Worm (Caenorhabditis elegans): ENCODE data around the gene mdt-29.
"Not testable (repeated sequence)": the region's sequence is repeated elsewhere in the genome, so short reads cannot be mapped to it uniquely, and the experiment has no call there.

Gene mdt-29

DNA sequence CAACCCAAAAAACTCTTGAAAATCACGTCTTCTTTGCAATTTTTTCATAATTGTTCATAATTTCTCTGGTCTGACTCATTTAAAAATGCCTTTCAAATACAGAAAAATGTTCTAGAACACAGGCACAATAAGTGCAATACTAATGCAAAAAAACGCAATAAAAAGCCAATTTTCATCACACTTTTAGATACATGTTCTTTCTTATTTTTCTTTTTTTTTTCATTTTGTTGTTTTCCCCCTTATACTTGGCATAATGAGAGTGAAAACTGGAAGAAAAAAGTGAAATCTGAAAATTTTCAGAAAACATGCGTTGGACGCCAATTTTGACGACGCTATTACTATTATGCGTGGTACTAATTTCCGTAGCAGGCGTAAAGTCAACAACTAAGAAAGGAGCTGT lies 29.1 kb upstream of the mdt-29 start, which contains the start of gene tyr-2:
Gene tyr-2, plus strand, starts transcription at position 301 of the 400 bp plus-strand sequence.
- TF ChIP-seq lsy-12 (tag; optimal IDR thresholded peaks at IDR 0.05): no peak
- no peak for TF ChIP-seq aly-2 (tag; optimal IDR thresholded peaks at IDR 0.05)
- TF ChIP-seq lin-15B (tag; optimal IDR thresholded peaks at IDR 0.05): no peak
- no peak for TF ChIP-seq unc-39 (tag; optimal IDR thresholded peaks at IDR 0.05)
- no peak for TF ChIP-seq unc-62 (GFP tag; optimal IDR thresholded peaks at IDR 0.05)
- no peak for TF ChIP-seq nhr-23 (tag; optimal IDR thresholded peaks at IDR 0.05)
- TF ChIP-seq ceh-82 (tag; optimal IDR thresholded peaks at IDR 0.05): no peak
- no peak for TF ChIP-seq egl-5 (tag; optimal IDR thresholded peaks at IDR 0.05)
- TF ChIP-seq fkh-2 (tag; optimal IDR thresholded peaks at IDR 0.05): no peak
- TF ChIP-seq ztf-4 (tag; optimal IDR thresholded peaks at IDR 0.05): no peak
- no peak for TF ChIP-seq fos-1 (tag; optimal IDR thresholded peaks at IDR 0.05)
- no peak for TF ChIP-seq nhr-25 (tag; optimal IDR thresholded peaks at IDR 0.05)

DNA sequence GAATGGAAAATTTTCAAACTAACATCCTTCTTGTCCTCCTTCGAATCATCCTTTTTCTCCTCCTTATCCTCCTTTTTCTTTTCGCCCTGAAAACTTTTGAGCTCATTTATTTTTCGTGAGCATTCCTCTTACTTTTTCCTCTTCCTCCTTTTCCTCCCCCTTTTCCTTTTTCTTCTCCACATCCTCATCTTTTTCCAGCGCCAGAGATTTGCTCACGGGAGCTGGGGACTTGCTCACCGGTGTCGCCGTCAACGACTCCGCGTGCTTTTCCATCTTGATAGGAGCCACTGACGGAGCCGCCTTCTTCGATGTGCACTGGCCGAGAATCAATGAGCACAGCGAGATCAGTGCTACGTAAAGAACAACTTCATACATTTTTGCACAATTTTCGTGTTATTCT lies 24.7 kb upstream of the mdt-29 start, which contains the start of gene K08E3.2:
Gene K08E3.2, minus strand, starts transcription at position 375 of the 400 bp plus-strand sequence.
- TF ChIP-seq nhr-12 (tag; optimal IDR thresholded peaks at IDR 0.05) (no peak), unc-62 (GFP tag; optimal IDR thresholded peaks at IDR 0.05) (no peak)

DNA sequence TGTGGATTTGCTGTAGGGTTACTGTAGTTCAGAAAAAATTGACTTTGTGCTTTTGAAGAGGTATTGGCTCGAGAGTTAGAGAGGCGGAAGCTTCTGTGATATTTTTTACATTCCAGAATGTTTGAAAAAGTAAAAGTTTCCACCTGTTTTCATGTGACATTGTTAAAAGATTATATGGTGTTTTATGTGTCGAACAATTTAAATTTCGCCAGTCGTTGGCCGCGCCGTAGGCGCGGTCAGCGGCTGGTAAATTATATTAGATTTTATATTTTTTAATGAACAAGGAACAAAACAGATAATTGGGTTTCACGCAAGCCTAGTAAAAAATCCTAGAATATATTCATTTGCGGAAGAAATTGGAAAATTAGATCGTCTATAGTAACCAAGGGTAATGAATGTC lies 21.8 kb upstream of the mdt-29 start, which contains the start of gene mlc-7:
Gene mlc-7, plus strand, starts transcription at position 301 of the 400 bp plus-strand sequence.
- TF ChIP-seq lsy-12, nhr-28, elt-1 (tag; optimal IDR thresholded peaks at IDR 0.05): not testable (repeated sequence)

DNA sequence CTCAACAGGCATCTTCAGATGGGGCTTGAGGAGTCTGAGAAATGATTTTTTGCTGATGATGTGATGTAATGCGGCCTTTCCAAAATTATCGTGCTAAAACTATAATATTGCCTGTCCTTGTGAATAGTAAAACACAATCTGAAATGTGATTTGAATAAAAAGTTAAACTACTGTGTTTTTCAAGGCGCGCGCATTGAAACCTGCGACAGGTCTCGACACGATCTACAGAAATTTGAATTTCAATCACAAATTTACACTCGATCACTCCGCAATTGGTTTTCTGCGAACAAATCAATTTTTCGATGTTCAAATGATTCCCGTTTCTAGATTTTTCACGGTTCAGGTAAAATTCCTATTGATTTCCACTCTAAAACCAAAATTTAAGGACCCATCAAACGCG lies 17.3 kb upstream of the mdt-29 start, which contains the start of gene toca-2:
Gene toca-2, plus strand, starts transcription at position 208 of the 400 bp plus-strand sequence.
- no peak for TF ChIP-seq egl-27 (tag; optimal IDR thresholded peaks at IDR 0.05)
- no peak for TF ChIP-seq nhr-77 (tag; optimal IDR thresholded peaks at IDR 0.05)
- no peak for TF ChIP-seq daf-12 (tag; optimal IDR thresholded peaks at IDR 0.05)
- TF ChIP-seq egl-5 (tag; optimal IDR thresholded peaks at IDR 0.05): no peak
- no peak for TF ChIP-seq nhr-11 (tag; optimal IDR thresholded peaks at IDR 0.05)
- no peak for TF ChIP-seq hmg-11 (tag; optimal IDR thresholded peaks at IDR 0.05)
- no peak for TF ChIP-seq elt-3 (tag; optimal IDR thresholded peaks at IDR 0.05)
- TF ChIP-seq sea-2 (GFP tag; optimal IDR thresholded peaks at IDR 0.05): no peak
- TF ChIP-seq pqm-1 (tag; optimal IDR thresholded peaks at IDR 0.05): no peak
- no peak for TF ChIP-seq skn-1 (tag; optimal IDR thresholded peaks at IDR 0.05)
- no peak for TF ChIP-seq nhr-237 (tag; optimal IDR thresholded peaks at IDR 0.05)
- no peak for TF ChIP-seq mml-1 (tag; optimal IDR thresholded peaks at IDR 0.05)

DNA sequence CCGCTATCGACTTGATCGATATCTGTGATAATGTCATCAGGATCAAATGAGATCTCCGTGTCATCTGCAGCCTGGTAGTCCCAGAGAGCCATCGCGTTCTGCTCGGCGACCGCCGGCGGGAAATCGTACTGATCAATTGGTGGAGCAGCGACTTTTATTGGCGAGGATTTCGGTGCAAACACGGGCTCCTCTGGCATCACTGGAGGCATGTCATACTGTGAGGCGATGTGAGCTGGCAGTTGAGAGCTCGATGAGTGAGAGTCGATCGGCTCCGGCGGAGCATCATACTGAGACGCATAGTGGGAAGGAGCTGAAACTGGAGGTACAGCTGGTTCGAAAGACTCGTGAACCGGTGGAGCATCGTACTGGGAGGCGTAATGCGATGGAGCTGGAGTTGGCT lies 13.3 kb upstream of the mdt-29 start:
- TF ChIP-seq nhr-43 (tag; optimal IDR thresholded peaks at IDR 0.05; ENCODE audit: poor library complexity, severe bottlenecking): no peak

DNA sequence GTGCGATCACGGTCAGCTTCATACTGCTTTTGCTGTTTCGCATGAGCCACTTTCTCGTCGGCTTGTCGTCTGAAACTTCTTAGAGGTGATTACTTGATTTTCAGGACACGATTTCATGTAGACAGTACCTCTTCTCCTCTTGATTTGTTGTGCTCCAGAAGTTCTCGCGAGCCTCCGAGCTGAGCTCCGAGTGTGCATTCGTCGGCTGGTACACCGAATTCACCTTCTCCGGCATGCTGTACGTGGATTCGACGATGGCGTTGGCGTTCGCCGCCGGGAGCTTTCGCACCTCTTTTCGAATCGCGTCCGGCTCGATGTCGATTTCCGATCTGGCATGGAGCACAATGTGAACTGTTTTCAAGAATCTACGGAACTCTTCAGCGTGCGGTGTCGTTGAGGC lies 12.0 kb upstream of the mdt-29 start:
- TF ChIP-seq ceh-28 (tag; optimal IDR thresholded peaks at IDR 0.05) (no peak), nhr-23 (tag; optimal IDR thresholded peaks at IDR 0.05) (no peak), nhr-25 (tag; optimal IDR thresholded peaks at IDR 0.05) (no peak), fkh-2 (tag; optimal IDR thresholded peaks at IDR 0.05) (no peak), snpc-4 (tag; optimal IDR thresholded peaks at IDR 0.05) (no peak), unc-62 (GFP tag; optimal IDR thresholded peaks at IDR 0.05) (no peak), unc-39 (tag; optimal IDR thresholded peaks at IDR 0.05) (no peak), mml-1 (tag; optimal IDR thresholded peaks at IDR 0.05) (no peak), elt-3 (tag; optimal IDR thresholded peaks at IDR 0.05) (no peak), elt-1 (tag; optimal IDR thresholded peaks at IDR 0.05) (no peak), fos-1 (tag; optimal IDR thresholded peaks at IDR 0.05) (no peak), pqm-1 (tag; optimal IDR thresholded peaks at IDR 0.05) (no peak), nhr-11 (tag; optimal IDR thresholded peaks at IDR 0.05) (no peak), nhr-28 (tag; optimal IDR thresholded peaks at IDR 0.05) (no peak), hmg-11 (tag; optimal IDR thresholded peaks at IDR 0.05) (no peak), fkh-10 (GFP tag; optimal IDR thresholded peaks at IDR 0.05) (no peak), ceh-9 (tag; optimal IDR thresholded peaks at IDR 0.05) (no peak), egl-5 (tag; optimal IDR thresholded peaks at IDR 0.05) (no peak), nhr-76 (tag; optimal IDR thresholded peaks at IDR 0.05) (no peak), aly-2 (tag; optimal IDR thresholded peaks at IDR 0.05) (no peak)

All from whole organism, L3 larva.